Worm (Caenorhabditis elegans): ENCODE results near the gene gcy-15.

gcy-15 gene

ce11 chrII:3210365-3210764, 13.5 kb upstream of the gcy-15 start, which contains the start of gene ZC239.5:
Gene ZC239.5, plus strand, starts transcription at chrII:3210665.
- TF ChIP-seq nfya-1 (tag; optimal IDR thresholded peaks at IDR 0.05; ENCODE audit: borderline replicate concordance, insufficient read depth): no peak
- TF ChIP-seq tlf-1 (GFP tag; optimal IDR thresholded peaks at IDR 0.05): no peak
- no peak for TF ChIP-seq B0035.1 (tag; optimal IDR thresholded peaks at IDR 0.05)
- TF ChIP-seq die-1 (tag; optimal IDR thresholded peaks at IDR 0.05): no peak
- no peak for TF ChIP-seq nhr-90 (tag; optimal IDR thresholded peaks at IDR 0.05)
- TF ChIP-seq ztf-6 (GFP tag; IDR thresholded peaks at IDR 0.05): no peak
- no peak for TF ChIP-seq nfya-2 (GFP tag; IDR thresholded peaks at IDR 0.05)
- TF ChIP-seq ZK185.1 (tag; optimal IDR thresholded peaks at IDR 0.05; ENCODE audit: poor library complexity, severe bottlenecking): no peak
- no peak for TF ChIP-seq cebp-2 (GFP tag; IDR thresholded peaks at IDR 0.05)
- TF ChIP-seq zim-3 (tag; optimal IDR thresholded peaks at IDR 0.05): no peak
- TF ChIP-seq Y56A3A.18 (GFP tag; IDR thresholded peaks at IDR 0.05): no peak
- TF ChIP-seq mxl-1 (tag; optimal IDR thresholded peaks at IDR 0.05): no peak

- TF ChIP-seq C17E4.6 (GFP tag; IDR thresholded peaks at IDR 0.05) (no peak), ztf-22 (GFP tag; optimal IDR thresholded peaks at IDR 0.05) (no peak), egrh-3 (GFP tag; IDR thresholded peaks at IDR 0.05) (no peak), hmg-1.2 (GFP tag; IDR thresholded peaks at IDR 0.05) (peak; percentile 46; the same call in 1 of the 2 replicates), ceh-79 (tag; optimal IDR thresholded peaks at IDR 0.05) (no peak), repo-1 (tag; optimal IDR thresholded peaks at IDR 0.05) (no peak), hsf-1 (GFP tag; IDR thresholded peaks at IDR 0.05) (peak; percentile 53; the same call in 1 of the 2 replicates), nhr-120 (GFP tag; IDR thresholded peaks at IDR 0.05) (no peak), B0261.1 (tag; optimal IDR thresholded peaks at IDR 0.05) (no peak), rcor-1 (GFP tag; IDR thresholded peaks at IDR 0.05) (no peak), madf-8 (GFP tag; conservative IDR thresholded peaks at IDR 0.05) (no peak), lin-26 (GFP tag; IDR thresholded peaks at IDR 0.05) (no peak), hlh-12 (tag; optimal IDR thresholded peaks at IDR 0.05) (no peak), nfya-2 (GFP tag; IDR thresholded peaks at IDR 0.05) (no peak), mes-4 (tag; optimal IDR thresholded peaks at IDR 0.05) (no peak)
Observed at ce11 chrII:3209251-3209650, 12.4 kb upstream of the gcy-15 start, which contains the start of gene ZC239.6. Gene ZC239.6, plus strand, starts transcription at chrII:3209631.

- TF ChIP-seq Y79H2A.3 (GFP tag; conservative IDR thresholded peaks at IDR 0.05) (no peak), F33H1.4 (GFP tag; IDR thresholded peaks at IDR 0.05) (no peak), ama-1 (optimal IDR thresholded peaks at IDR 0.05) (no peak), ama-1 (GFP tag; optimal IDR thresholded peaks at IDR 0.05) (no peak), nfyb-1 (GFP tag; IDR thresholded peaks at IDR 0.05) (no peak), mel-28 (tag; optimal IDR thresholded peaks at IDR 0.05; ENCODE audit: borderline replicate concordance) (no peak), ccch-3 (GFP tag; optimal IDR thresholded peaks at IDR 0.05) (no peak), F22D6.2 (tag; optimal IDR thresholded peaks at IDR 0.05) (no peak), chd-7 (tag; optimal IDR thresholded peaks at IDR 0.05) (no peak), F55B11.4 (tag; optimal IDR thresholded peaks at IDR 0.05; ENCODE audit: borderline replicate concordance, insufficient read depth) (no peak), snpc-3.4 (tag; optimal IDR thresholded peaks at IDR 0.05) (no peak)
Observed at ce11 chrII:3208679-3209078, 11.8 kb upstream of the gcy-15 start, which contains the start of gene sdz-35. Gene sdz-35, minus strand, starts transcription at chrII:3208779.
